Fruit fly (Drosophila melanogaster) whole organism, embryonic: ENCODE data around the gene CG9449.

ENCODE experiments used
- Blimp-1 ChIP-seq: fragments of 200-800 bp; sonication (Bioruptor generic); optimal IDR thresholded peaks from 3 replicates; lab custom pipeline; 2018; ENCODE audit warnings: missing biosample characterization, missing genetic modification characterization, mild to moderate bottlenecking, moderate library complexity, missing genetic modification reagents
- CG10147 ChIP-seq: fragments of 200-800 bp; sonication (Bioruptor generic); optimal IDR thresholded peaks from 2 replicates; lab custom pipeline; 2019; ENCODE audit warnings: missing biosample characterization, mild to moderate bottlenecking, missing genetic modification characterization, moderate library complexity
- CG10959 ChIP-seq: fragments of 200-800 bp; sonication (Bioruptor generic); IDR thresholded peaks from 2 replicates; pipeline ENCODE4 v1.3.6; 2022; ENCODE audit warnings: missing biosample characterization, missing genetic modification characterization
- CG11504 ChIP-seq: fragments of 200-800 bp; sonication (Bioruptor generic); optimal IDR thresholded peaks from 3 replicates; lab custom pipeline; 2019; ENCODE audit warnings: missing biosample characterization, mild to moderate bottlenecking, missing genetic modification characterization, moderate library complexity
- CG12219 ChIP-seq: fragments of 200-800 bp; sonication (Bioruptor generic); optimal IDR thresholded peaks from 3 replicates; lab custom pipeline; 2018; ENCODE audit warnings: missing biosample characterization, mild to moderate bottlenecking, missing genetic modification characterization
- CG12236 ChIP-seq: fragments of 200-800 bp; sonication (Bioruptor generic); optimal IDR thresholded peaks from 2 replicates; lab custom pipeline; 2016; ENCODE audit warnings: missing biosample characterization, missing genetic modification characterization
- CG12299 ChIP-seq: fragments of 200-800 bp; sonication (Bioruptor generic); optimal IDR thresholded peaks from 2 replicates; lab custom pipeline; 2018; ENCODE audit warnings: missing biosample characterization, mild to moderate bottlenecking, missing genetic modification characterization
- CG12744 ChIP-seq: fragments of 200-800 bp; sonication (Bioruptor generic); optimal IDR thresholded peaks from 2 replicates; lab custom pipeline; 2016; ENCODE audit warnings: missing biosample characterization, missing genetic modification characterization
- CG14014 ChIP-seq: fragments of 200-800 bp; sonication (Bioruptor generic); IDR thresholded peaks from 2 replicates; pipeline ENCODE4 v1.3.6; 2022; ENCODE audit warnings: missing biosample characterization, missing genetic modification characterization
- CG15514 ChIP-seq: fragments of 200-800 bp; sonication (Bioruptor generic); optimal IDR thresholded peaks from 3 replicates; lab custom pipeline; 2017; ENCODE audit warnings: missing biosample characterization, missing genetic modification characterization, mild to moderate bottlenecking, moderate library complexity, missing genetic modification reagents
- CG2202 ChIP-seq: fragments of 200-800 bp; sonication (Bioruptor generic); optimal IDR thresholded peaks from 2 replicates; lab custom pipeline; 2018; ENCODE audit warnings: missing biosample characterization, mild to moderate bottlenecking, missing genetic modification characterization
- CG30020 ChIP-seq: fragments of 200-800 bp; optimal IDR thresholded peaks from 2 replicates; lab custom pipeline; 2019; ENCODE audit warnings: missing biosample characterization, mild to moderate bottlenecking, missing genetic modification characterization, moderate library complexity
- CG33557 ChIP-seq: fragments of 200-800 bp; sonication (Bioruptor generic); optimal IDR thresholded peaks from 2 replicates; lab custom pipeline; 2019; ENCODE audit warnings: missing biosample characterization, mild to moderate bottlenecking, missing genetic modification characterization, moderate library complexity
- CG3847 ChIP-seq: fragments of 200-800 bp; sonication (Bioruptor generic); IDR thresholded peaks from 2 replicates; pipeline ENCODE4 v1.3.6; 2022; ENCODE audit warnings: missing biosample characterization, missing genetic modification characterization
- CG42726 ChIP-seq: fragments of 200-800 bp; sonication (Bioruptor generic); IDR thresholded peaks from 2 replicates; pipeline ENCODE4 v1.3.6; 2022; ENCODE audit warnings: missing biosample characterization, missing genetic modification characterization; ENCODE audit not compliant: partially characterized antibody
- CG4328 ChIP-seq: fragments of 200-800 bp; sonication (Bioruptor generic); optimal IDR thresholded peaks from 3 replicates; lab custom pipeline; 2017; ENCODE audit warnings: missing biosample characterization, missing genetic modification reagents, missing genetic modification characterization
- CG7745 ChIP-seq: fragments of 200-800 bp; sonication (Bioruptor generic); optimal IDR thresholded peaks from 2 replicates; lab custom pipeline; 2018; ENCODE audit warnings: missing biosample characterization, mild to moderate bottlenecking, missing genetic modification characterization, moderate library complexity
- CG9727 ChIP-seq: fragments of 200-800 bp; sonication (Bioruptor generic); optimal IDR thresholded peaks from 3 replicates; lab custom pipeline; 2017; ENCODE audit warnings: missing biosample characterization, mild to moderate bottlenecking, missing genetic modification characterization
- Dbx ChIP-seq: fragments of 200-800 bp; sonication (Bioruptor generic); IDR thresholded peaks from 3 replicates; pipeline ENCODE4 v1.3.6; 2022; ENCODE audit warnings: missing biosample characterization, missing genetic modification characterization
- Dp ChIP-seq: fragments of 200-800 bp; sonication (Bioruptor generic); optimal IDR thresholded peaks from 2 replicates; lab custom pipeline; 2018; ENCODE audit warnings: missing biosample characterization, mild to moderate bottlenecking, missing genetic modification characterization, moderate library complexity
- Fer2 ChIP-seq: fragments of 200-800 bp; sonication (Bioruptor generic); optimal IDR thresholded peaks from 2 replicates; lab custom pipeline; 2018; ENCODE audit warnings: missing biosample characterization, mild to moderate bottlenecking, missing genetic modification characterization, moderate library complexity
- GATAe ChIP-seq: fragments of 200-800 bp; sonication (Bioruptor generic); conservative IDR thresholded peaks from 2 replicates; pipeline ENCODE4 v1.3.6; 2022; ENCODE audit warnings: missing biosample characterization, missing genetic modification characterization
- HLH4C ChIP-seq: fragments of 200-800 bp; sonication (Bioruptor generic); IDR thresholded peaks from 3 replicates; pipeline ENCODE4 v1.3.6; 2022; ENCODE audit warnings: missing biosample characterization, missing genetic modification characterization; ENCODE audit not compliant: partially characterized antibody
- HLH54F ChIP-seq: fragments of 200-800 bp; sonication (Bioruptor generic); optimal IDR thresholded peaks from 3 replicates; lab custom pipeline; 2016; ENCODE audit warnings: missing biosample characterization, missing genetic modification characterization
- Hr51 ChIP-seq, 2 experiments: fragments of 200-800 bp; sonication (Bioruptor generic); optimal IDR thresholded peaks; 2 replicates in 1 of 2; 3 replicates in 1 of 2; lab custom pipeline; 2016 to 2018; ENCODE audit warnings: missing biosample characterization in 2 of 2, missing genetic modification characterization in 2 of 2, mild to moderate bottlenecking in 1 of 2, moderate library complexity in 1 of 2
- Hsf ChIP-seq: fragments of 200-800 bp; sonication (Bioruptor generic); optimal IDR thresholded peaks from 3 replicates; lab custom pipeline; 2016; ENCODE audit warnings: missing biosample characterization, missing genetic modification characterization
- Mes4 ChIP-seq: fragments of 200-800 bp; sonication (Bioruptor generic); optimal IDR thresholded peaks from 2 replicates; lab custom pipeline; 2016; ENCODE audit warnings: missing biosample characterization, missing genetic modification characterization
- Opbp ChIP-seq: fragments of 200-800 bp; sonication (Bioruptor generic); IDR thresholded peaks from 3 replicates; pipeline ENCODE4 v1.3.6; 2022; ENCODE audit warnings: missing biosample characterization, missing genetic modification characterization; ENCODE audit not compliant: partially characterized antibody
- Side ChIP-seq: fragments of 200-800 bp; sonication (Bioruptor generic); optimal IDR thresholded peaks from 2 replicates; lab custom pipeline; 2016; ENCODE audit warnings: missing biosample characterization, missing genetic modification characterization
- az2 ChIP-seq: fragments of 200-800 bp; sonication (Bioruptor generic); optimal IDR thresholded peaks from 3 replicates; lab custom pipeline; 2016; ENCODE audit warnings: missing biosample characterization, missing genetic modification characterization
- bowl ChIP-seq: fragments of 200-800 bp; sonication (Bioruptor generic); IDR thresholded peaks from 2 replicates; pipeline ENCODE4 v1.3.6; 2022; ENCODE audit warnings: missing biosample characterization, missing genetic modification characterization
- cas ChIP-seq: fragments of 200-800 bp; sonication (Bioruptor generic); IDR thresholded peaks from 2 replicates; pipeline ENCODE4 v1.3.6; 2022; ENCODE audit warnings: missing biosample characterization, missing genetic modification characterization
- chm ChIP-seq: fragments of 200-800 bp; sonication (Bioruptor generic); IDR thresholded peaks from 2 replicates; pipeline ENCODE4 v1.3.6; 2022; ENCODE audit warnings: missing biosample characterization, missing genetic modification characterization
- dati ChIP-seq: fragments of 200-800 bp; sonication (Bioruptor generic); IDR thresholded peaks from 2 replicates; pipeline ENCODE4 v1.3.6; 2022; ENCODE audit warnings: missing biosample characterization, missing genetic modification characterization
- exex ChIP-seq: fragments of 200-800 bp; sonication (Bioruptor generic); optimal IDR thresholded peaks from 4 replicates; lab custom pipeline; 2018; ENCODE audit warnings: missing biosample characterization, mild to moderate bottlenecking, missing genetic modification characterization, moderate library complexity
- fd64A ChIP-seq: fragments of 200-800 bp; sonication (Bioruptor generic); optimal IDR thresholded peaks from 3 replicates; lab custom pipeline; 2018; ENCODE audit warnings: missing biosample characterization, mild to moderate bottlenecking, missing genetic modification characterization
- ham ChIP-seq: fragments of 200-800 bp; sonication (Bioruptor generic); IDR thresholded peaks from 2 replicates; pipeline ENCODE4 v1.3.6; 2022; ENCODE audit warnings: missing biosample characterization, missing genetic modification characterization
- hb ChIP-seq: fragments of 200-800 bp; sonication (Bioruptor generic); IDR thresholded peaks from 3 replicates; pipeline ENCODE4 v1.3.6; 2022; ENCODE audit warnings: missing biosample characterization, missing genetic modification characterization; ENCODE audit not compliant: partially characterized antibody
- hbn ChIP-seq: fragments of 200-800 bp; sonication (Bioruptor generic); IDR thresholded peaks from 2 replicates; pipeline ENCODE4 v1.3.6; 2022; ENCODE audit warnings: missing biosample characterization, missing genetic modification characterization; ENCODE audit not compliant: partially characterized antibody
- insv ChIP-seq, 2 experiments: fragments of 200-800 bp; sonication (Bioruptor generic); optimal IDR thresholded peaks; 3 replicates each; lab custom pipeline; 2016 to 2018; ENCODE audit warnings: missing biosample characterization in 2 of 2, missing genetic modification characterization in 2 of 2
- jing ChIP-seq: fragments of 200-800 bp; sonication (Bioruptor generic); optimal IDR thresholded peaks from 2 replicates; lab custom pipeline; 2018; ENCODE audit warnings: missing biosample characterization, mild to moderate bottlenecking, missing genetic modification characterization
- klu ChIP-seq: fragments of 200-800 bp; sonication (Bioruptor generic); IDR thresholded peaks from 2 replicates; pipeline ENCODE4 v1.3.6; 2022; ENCODE audit warnings: missing biosample characterization, missing genetic modification characterization
- mld ChIP-seq: fragments of 200-800 bp; sonication (Bioruptor generic); IDR thresholded peaks from 3 replicates; pipeline ENCODE4 v1.3.6; 2022; ENCODE audit warnings: missing biosample characterization, missing genetic modification characterization; ENCODE audit not compliant: partially characterized antibody
- nmo ChIP-seq: fragments of 200-800 bp; sonication (Bioruptor generic); optimal IDR thresholded peaks from 2 replicates; lab custom pipeline; 2018; ENCODE audit warnings: missing biosample characterization, mild to moderate bottlenecking, missing genetic modification characterization, moderate library complexity
- run ChIP-seq: fragments of 200-800 bp; sonication (Bioruptor generic); optimal IDR thresholded peaks from 3 replicates; lab custom pipeline; 2018; ENCODE audit warnings: missing biosample characterization, mild to moderate bottlenecking, missing genetic modification characterization
- schlank ChIP-seq: fragments of 200-800 bp; sonication (Bioruptor generic); optimal IDR thresholded peaks from 2 replicates; lab custom pipeline; 2018; ENCODE audit warnings: missing biosample characterization, mild to moderate bottlenecking, missing genetic modification characterization
- so ChIP-seq: fragments of 200-800 bp; sonication (Bioruptor generic); IDR thresholded peaks from 3 replicates; pipeline ENCODE4 v1.3.6; 2022; ENCODE audit warnings: missing biosample characterization, missing genetic modification characterization
- trh ChIP-seq: fragments of 200-800 bp; sonication (Bioruptor generic); optimal IDR thresholded peaks from 2 replicates; lab custom pipeline; 2016; ENCODE audit warnings: missing biosample characterization, missing genetic modification characterization
- zfh1 ChIP-seq: fragments of 200-800 bp; sonication (Bioruptor generic); IDR thresholded peaks from 3 replicates; pipeline ENCODE4 v1.3.6; 2022; ENCODE audit warnings: missing biosample characterization, missing genetic modification characterization

Gene CG9449

DNA sequence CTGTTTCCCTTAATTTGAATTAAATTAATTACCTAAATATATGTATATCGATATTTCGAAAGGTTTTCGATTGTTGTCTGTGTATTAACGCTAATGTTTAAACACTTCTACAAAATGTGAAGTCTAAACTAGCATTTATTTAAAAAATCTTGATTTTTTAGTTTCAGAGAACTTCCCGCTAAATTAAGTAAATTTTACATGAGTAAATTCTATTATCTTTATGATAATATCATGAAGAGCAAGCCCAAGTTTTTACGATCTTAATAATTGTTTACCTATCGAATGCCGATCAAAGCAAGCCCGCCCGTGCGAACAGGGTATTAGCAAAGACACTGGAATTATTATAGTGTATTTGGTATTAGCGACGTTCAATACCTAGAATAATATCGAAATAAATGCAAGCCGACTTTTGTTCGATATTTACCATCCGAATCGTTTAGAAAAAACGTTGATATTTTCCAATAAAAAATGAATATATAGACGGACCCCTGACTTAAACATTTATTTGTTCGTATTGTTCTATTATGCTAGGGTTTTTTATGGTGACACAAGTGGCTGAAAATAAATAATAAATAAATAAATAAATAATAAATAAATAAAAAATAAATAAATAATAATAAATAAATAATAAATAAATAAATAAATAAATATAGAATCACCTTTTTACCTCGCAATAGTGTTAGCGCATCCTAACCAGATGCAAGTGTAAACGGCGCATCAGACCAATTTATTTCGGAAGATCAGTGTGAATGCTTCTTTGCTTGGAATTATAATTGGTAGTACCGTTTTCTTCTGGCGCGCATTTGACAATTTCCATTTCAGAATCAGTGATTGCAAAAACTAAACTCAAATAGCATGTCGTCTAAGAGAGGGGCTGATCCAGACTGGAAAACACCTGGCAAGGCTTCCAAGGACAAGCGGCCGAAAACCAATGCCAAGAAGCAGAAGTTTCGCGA lies 50.9 kb downstream of the CG9449 start, which contains the start of the genes CG33062 and Chd3 (continued):
- no peak for TF ChIP-seq CG4328 (GFP tag; lab: Kevin White, UChicago)
- peak; percentile 69 for TF ChIP-seq nmo (GFP tag; lab: Kevin White, UChicago)
- 0 out of 3 replicates have a peak, but pooled peaks have one; percentile 12 for TF ChIP-seq mld
- peak; percentile 32; the same call in 1 of the 3 replicates for TF ChIP-seq HLH4C (GFP tag; lab: Robert Waterston, UW)
- TF ChIP-seq hb (GFP tag; lab: Robert Waterston, UW) = no peak
- no peak for TF ChIP-seq CG33557 (GFP tag; lab: Kevin White, UChicago)
- TF ChIP-seq Hr51 (GFP tag; optimal IDR thresholded peaks at IDR 0.05; lab: Kevin White, UChicago) = peak in 1 of 2 experiments; percentile 8
- no peak for TF ChIP-seq CG12219 (GFP tag; lab: Kevin White, UChicago)
- TF ChIP-seq hbn (GFP tag; lab: Robert Waterston, UW) = 0 out of 2 replicates have a peak, but pooled peaks have one; percentile 15
- no peak for TF ChIP-seq bowl
- TF ChIP-seq so (GFP tag; lab: Robert Waterston, UW) = no peak
- TF ChIP-seq jing = no peak
- TF ChIP-seq CG10147 = no peak
- no peak for TF ChIP-seq Hsf (GFP tag; lab: Kevin White, UChicago)
- TF ChIP-seq trh (GFP tag; lab: Kevin White, UChicago) = no peak
- peak; percentile 22 for TF ChIP-seq Dp (GFP tag; lab: Kevin White, UChicago)
- no peak for TF ChIP-seq dati (GFP tag; lab: Robert Waterston, UW)
- no peak for TF ChIP-seq CG15514 (GFP tag; lab: Kevin White, UChicago)
- no peak for TF ChIP-seq chm (GFP tag; lab: Robert Waterston, UW)
- no peak for TF ChIP-seq CG12744 (GFP tag; lab: Kevin White, UChicago)
- no peak for TF ChIP-seq klu (GFP tag; lab: Robert Waterston, UW)
- 0 out of 3 replicates have a peak, but pooled peaks have one; percentile 3 for TF ChIP-seq zfh1
- no peak for TF ChIP-seq Fer2
- no peak for TF ChIP-seq insv (GFP tag; optimal IDR thresholded peaks at IDR 0.05; lab: Kevin White, UChicago)
- TF ChIP-seq cas (GFP tag; lab: Robert Waterston, UW) = no peak
- TF ChIP-seq Side (GFP tag; lab: Kevin White, UChicago) = no peak
- peak; percentile 19 for TF ChIP-seq CG9727 (GFP tag; lab: Kevin White, UChicago)
- no peak for TF ChIP-seq Dbx (GFP tag; lab: Robert Waterston, UW)
- TF ChIP-seq Mes4 = no peak
- TF ChIP-seq CG30020 (tag; lab: Kevin White, UChicago) = peak; percentile 95
- no peak for TF ChIP-seq run (tag; lab: Kevin White, UChicago)
- TF ChIP-seq CG3847 (GFP tag; lab: Robert Waterston, UW) = no peak
- no peak for TF ChIP-seq Blimp-1 (GFP tag; lab: Kevin White, UChicago)
- no peak for TF ChIP-seq CG7745 (tag; lab: Kevin White, UChicago)

DNA sequence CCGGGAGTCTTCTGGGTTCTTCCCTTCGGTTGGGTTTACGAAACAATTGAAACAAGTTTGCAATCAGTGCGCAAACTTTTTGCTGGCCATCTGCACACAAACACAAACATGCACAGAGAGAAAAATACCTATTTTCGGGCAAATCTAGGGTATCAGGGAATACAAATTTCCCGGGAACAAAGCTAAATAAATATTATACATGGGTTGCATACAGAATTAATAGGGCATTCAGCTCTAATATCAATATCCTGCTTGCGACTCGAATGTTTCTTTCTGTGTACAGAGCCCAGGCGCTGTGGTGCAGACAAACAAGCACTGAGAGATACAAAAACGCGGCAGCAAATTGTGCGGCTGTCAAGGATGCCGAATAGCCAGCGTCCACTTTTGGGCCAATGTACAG lies 53.4 kb downstream of the CG9449 start:
- no peak for TF ChIP-seq GATAe (GFP tag; lab: Robert Waterston, UW)
- TF ChIP-seq HLH54F (GFP tag; lab: Kevin White, UChicago) = no peak
- no peak for TF ChIP-seq exex (tag; lab: Kevin White, UChicago)
- no peak; the same call in 1 of the 2 replicates for TF ChIP-seq CG10959 (GFP tag; lab: Robert Waterston, UW)
- TF ChIP-seq CG11504 (tag; lab: Kevin White, UChicago) = peak; percentile 6
- no peak for TF ChIP-seq ham (GFP tag; lab: Robert Waterston, UW)
- no peak for TF ChIP-seq schlank (tag; lab: Kevin White, UChicago)
- TF ChIP-seq az2 (GFP tag; lab: Kevin White, UChicago) = peak; percentile 12
- TF ChIP-seq CG2202 = no peak
- TF ChIP-seq CG42726 (GFP tag; lab: Robert Waterston, UW) = no peak
- no peak for TF ChIP-seq CG12299 (tag; lab: Kevin White, UChicago)
- TF ChIP-seq CG12236 = no peak
- 0 out of 2 replicates have a peak, but pooled peaks have one; percentile 19 for TF ChIP-seq CG14014 (GFP tag; lab: Robert Waterston, UW)
- TF ChIP-seq Opbp (GFP tag; lab: Robert Waterston, UW) = no peak
- TF ChIP-seq fd64A (GFP tag; lab: Kevin White, UChicago) = no peak
